Worm (Caenorhabditis elegans): ENCODE measurements around the gene grl-22.

Gene grl-22

DNA sequence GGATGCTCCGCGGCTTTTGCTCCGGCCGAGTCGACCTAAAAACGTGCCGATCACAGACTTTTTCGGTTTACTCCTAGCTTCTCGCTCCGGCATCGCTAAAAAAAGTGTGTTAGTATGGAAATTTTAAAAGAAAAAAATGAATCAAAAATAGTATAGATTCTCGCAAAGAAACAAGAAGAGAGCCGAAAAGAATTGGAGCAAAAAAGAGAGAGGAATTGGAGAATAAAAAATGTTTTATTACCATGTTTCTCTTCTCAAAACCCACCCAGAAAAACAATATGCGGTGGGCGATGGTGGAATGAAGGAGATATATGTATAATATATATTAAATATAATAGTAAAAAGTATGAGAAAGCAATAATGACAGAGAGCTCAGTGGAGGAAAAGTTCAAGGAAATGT lies 26.7 kb upstream of the grl-22 start, which contains the start of gene W03A5.6:
TSS of gene W03A5.6 (minus strand) at position 101 of the 400 bp plus-strand sequence.
- TF ChIP-seq sma-3 (GFP tag; optimal IDR thresholded peaks at IDR 0.05), result no peak
- no peak for TF ChIP-seq mab-5 (tag; optimal IDR thresholded peaks at IDR 0.05)
- no peak for TF ChIP-seq snpc-4 (tag; optimal IDR thresholded peaks at IDR 0.05)
- TF ChIP-seq nhr-237 (tag; optimal IDR thresholded peaks at IDR 0.05), result no peak
- TF ChIP-seq ztf-4 (tag; optimal IDR thresholded peaks at IDR 0.05), result no peak
- no peak for TF ChIP-seq Y55F3AM.14 (GFP tag; optimal IDR thresholded peaks at IDR 0.05)
- TF ChIP-seq nhr-23 (tag; optimal IDR thresholded peaks at IDR 0.05), result no peak

DNA sequence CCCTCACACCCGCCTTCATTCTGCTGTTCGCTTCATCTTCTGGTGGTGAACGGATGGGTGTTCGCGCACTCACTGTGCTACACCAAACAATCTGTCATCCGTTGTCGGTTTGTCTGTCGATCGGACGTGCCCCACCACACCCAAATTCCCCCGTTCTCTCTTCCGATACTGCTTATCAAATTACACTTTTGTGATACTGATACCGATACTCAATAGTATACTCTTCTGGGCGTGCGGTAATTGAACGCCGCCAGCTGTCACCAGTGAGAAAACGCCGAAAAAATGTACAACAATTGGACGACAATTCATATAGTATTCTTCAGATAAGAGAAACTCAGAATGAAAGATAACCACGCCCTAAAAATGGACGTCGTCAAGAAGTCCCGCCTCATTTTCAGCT lies 24.3 kb upstream of the grl-22 start:
- TF ChIP-seq ama-1 (optimal IDR thresholded peaks at IDR 0.05) (no peak), egl-27 (tag; optimal IDR thresholded peaks at IDR 0.05) (no peak), unc-39 (tag; optimal IDR thresholded peaks at IDR 0.05) (no peak), Y55F3AM.14 (GFP tag; optimal IDR thresholded peaks at IDR 0.05) (no peak), fos-1 (tag; optimal IDR thresholded peaks at IDR 0.05) (peak; percentile 35)

DNA sequence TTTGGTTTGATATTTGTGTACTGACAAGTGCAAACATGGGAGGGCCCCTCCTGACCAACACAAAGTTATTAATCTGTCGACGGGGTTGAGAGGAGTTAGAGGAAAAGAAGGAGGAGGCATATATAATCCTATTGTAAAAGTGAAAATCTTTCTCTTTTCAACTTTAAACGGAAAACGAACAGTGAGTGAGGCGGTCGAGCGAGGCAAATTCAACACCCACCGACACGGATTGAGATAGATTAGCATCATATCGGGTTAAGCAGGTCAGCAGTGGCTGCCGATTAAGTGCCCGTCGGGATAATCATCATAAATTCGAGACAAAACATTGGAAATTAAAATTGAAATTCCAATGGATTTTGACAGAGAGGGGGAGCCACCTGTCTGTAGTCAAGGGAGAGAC lies 22.5 kb upstream of the grl-22 start:
- no peak for TF ChIP-seq R02D3.7 (tag; optimal IDR thresholded peaks at IDR 0.05)
- no peak for TF ChIP-seq nhr-10 (tag; optimal IDR thresholded peaks at IDR 0.05)
- no peak for TF ChIP-seq ceh-16 (tag; optimal IDR thresholded peaks at IDR 0.05)
- TF ChIP-seq nhr-6 (tag; optimal IDR thresholded peaks at IDR 0.05), result no peak
- no peak for TF ChIP-seq dmd-4 (tag; optimal IDR thresholded peaks at IDR 0.05)
- TF ChIP-seq mab-5 (tag; optimal IDR thresholded peaks at IDR 0.05), result no peak
- TF ChIP-seq unc-55 (GFP tag; optimal IDR thresholded peaks at IDR 0.05), result no peak
- no peak for TF ChIP-seq unc-62 (GFP tag; optimal IDR thresholded peaks at IDR 0.05)
- no peak for TF ChIP-seq ceh-82 (tag; optimal IDR thresholded peaks at IDR 0.05)
- no peak for TF ChIP-seq elt-3 (tag; optimal IDR thresholded peaks at IDR 0.05)
- TF ChIP-seq elt-1 (tag; optimal IDR thresholded peaks at IDR 0.05), result no peak
- no peak for TF ChIP-seq nhr-25 (tag; optimal IDR thresholded peaks at IDR 0.05)
- no peak for TF ChIP-seq sem-4 (tag; optimal IDR thresholded peaks at IDR 0.05)
- TF ChIP-seq ZK546.5 (tag; optimal IDR thresholded peaks at IDR 0.05), result no peak
- no peak for TF ChIP-seq crh-2 (tag; optimal IDR thresholded peaks at IDR 0.05)
- TF ChIP-seq snpc-4 (tag; optimal IDR thresholded peaks at IDR 0.05), result no peak
- no peak for TF ChIP-seq skn-1 (tag; optimal IDR thresholded peaks at IDR 0.05)
- no peak for TF ChIP-seq gmeb-1 (tag; optimal IDR thresholded peaks at IDR 0.05)
- no peak for TF ChIP-seq ztf-4 (tag; optimal IDR thresholded peaks at IDR 0.05)

DNA sequence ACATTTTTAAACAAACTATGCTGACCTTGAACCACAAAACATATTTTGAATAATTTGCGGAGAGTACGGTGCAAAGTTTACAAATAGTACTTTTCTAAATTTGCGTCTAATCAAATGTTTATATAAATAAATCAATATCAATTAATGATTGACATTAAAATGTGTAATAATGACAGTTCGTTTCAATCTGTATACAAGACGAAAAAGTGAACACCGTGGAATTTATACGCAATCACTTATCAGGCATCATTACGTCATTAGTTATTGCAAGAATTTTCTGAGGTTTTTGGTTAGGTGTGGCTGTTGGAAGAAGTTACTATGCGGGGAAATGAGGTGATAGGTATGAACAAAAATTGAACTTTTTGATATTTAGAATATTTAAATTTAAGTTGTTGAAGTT lies 13.3 kb upstream of the grl-22 start:
- TF ChIP-seq ZK546.5 (tag; optimal IDR thresholded peaks at IDR 0.05) (no peak), sma-9 (GFP tag; optimal IDR thresholded peaks at IDR 0.05) (no peak), sma-9 (tag; optimal IDR thresholded peaks at IDR 0.05) (no peak), gmeb-1 (tag; optimal IDR thresholded peaks at IDR 0.05) (no peak), nhr-77 (tag; optimal IDR thresholded peaks at IDR 0.05) (no peak), fos-1 (tag; optimal IDR thresholded peaks at IDR 0.05) (no peak), alr-1 (tag; optimal IDR thresholded peaks at IDR 0.05) (no peak), ceh-82 (tag; optimal IDR thresholded peaks at IDR 0.05) (no peak), lin-11 (tag; optimal IDR thresholded peaks at IDR 0.05) (no peak), ztf-1 (GFP tag; conservative IDR thresholded peaks at IDR 0.05) (no peak), mdl-1 (tag; optimal IDR thresholded peaks at IDR 0.05) (no peak), crh-2 (tag; optimal IDR thresholded peaks at IDR 0.05) (no peak), nhr-129 (tag; optimal IDR thresholded peaks at IDR 0.05) (no peak), nhr-11 (tag; optimal IDR thresholded peaks at IDR 0.05) (no peak), F13H6.1 (tag; optimal IDR thresholded peaks at IDR 0.05) (no peak), mbf-1 (tag; optimal IDR thresholded peaks at IDR 0.05) (no peak), ztf-11 (tag; optimal IDR thresholded peaks at IDR 0.05) (no peak), elt-3 (tag; optimal IDR thresholded peaks at IDR 0.05) (no peak), skn-1 (tag; optimal IDR thresholded peaks at IDR 0.05) (no peak), ama-1 (optimal IDR thresholded peaks at IDR 0.05) (no peak), R02D3.7 (tag; optimal IDR thresholded peaks at IDR 0.05) (no peak)
